Worm (Caenorhabditis elegans) whole organism, L4 larva: ENCODE results near the gene Y76B12C.6.

Source experiments
- F44E2.7 ChIP-seq: fragments of 200-800 bp; sonication (Bioruptor generic); IDR thresholded peaks from 2 replicates; pipeline ENCODE4 v2.1.2; 2022; ENCODE audit warnings: missing genetic modification characterization, missing compliant biosample characterization
- T26A8.4 ChIP-seq: fragments of 200-800 bp; sonication (Bioruptor generic); IDR thresholded peaks from 2 replicates; pipeline ENCODE4 v1.3.6; 2022; ENCODE audit warnings: missing genetic modification characterization, missing compliant biosample characterization
- Y48G9A.11 ChIP-seq: fragments of 200-800 bp; sonication (Bioruptor generic); IDR thresholded peaks from 2 replicates; pipeline ENCODE4 v1.3.6; 2022; ENCODE audit warnings: missing genetic modification reagents, missing genetic modification characterization, missing compliant biosample characterization
- aha-1 ChIP-seq: fragments of 150-350 bp; peaks from one replicate; lab custom pipeline; 2014; ENCODE audit warnings: missing biosample characterization, missing genetic modification characterization
- ceh-28 ChIP-seq: fragments of 150-350 bp; optimal IDR thresholded peaks from 2 replicates; lab custom pipeline; 2014; ENCODE audit warnings: missing biosample characterization, missing genetic modification reagents, missing genetic modification characterization
- ctbp-1 ChIP-seq: fragments of 200-800 bp; sonication (Bioruptor generic); IDR thresholded peaks from 2 replicates; pipeline ENCODE4 v1.3.6; 2022; ENCODE audit warnings: missing genetic modification reagents, missing genetic modification characterization, missing compliant biosample characterization
- daf-16 ChIP-seq, 3 experiments: sonication (generic microtip); optimal IDR thresholded peaks; 2 replicates each; lab custom pipeline; 2016 to 2017; ENCODE audit warnings: missing genetic modification characterization in 3 of 3, missing genetic modification reagents in 3 of 3, mild to moderate bottlenecking in 2 of 3, missing compliant biosample characterization in 2 of 3, missing biosample characterization in 1 of 3, moderate library complexity in 1 of 3
- daf-19 ChIP-seq: fragments of 200-800 bp; sonication (Bioruptor generic); conservative IDR thresholded peaks from 2 replicates; pipeline ENCODE4 v1.3.6; 2022; ENCODE audit warnings: missing genetic modification characterization, missing compliant biosample characterization
- dve-1 ChIP-seq: sonication (generic microtip); optimal IDR thresholded peaks from 2 replicates; lab custom pipeline; 2017; ENCODE audit warnings: antibody characterized with exemption, mild to moderate bottlenecking, missing genetic modification characterization, missing compliant biosample characterization; ENCODE audit not compliant: insufficient read depth
- egl-43 ChIP-seq: fragments of 200-800 bp; sonication (Bioruptor generic); IDR thresholded peaks from 2 replicates; pipeline ENCODE4 v1.3.6; 2022; ENCODE audit warnings: missing genetic modification reagents, missing genetic modification characterization, missing compliant biosample characterization
- hmg-1.1 ChIP-seq: fragments of 200-800 bp; sonication (Bioruptor generic); IDR thresholded peaks from 2 replicates; pipeline ENCODE4 v1.3.6; 2022; ENCODE audit warnings: missing genetic modification reagents, missing genetic modification characterization, missing compliant biosample characterization
- lin-29 ChIP-seq: fragments of 200-800 bp; sonication (Bioruptor generic); IDR thresholded peaks from 2 replicates; pipeline ENCODE4 v1.3.6; 2022; ENCODE audit warnings: missing genetic modification reagents, missing genetic modification characterization, missing compliant biosample characterization
- lin-38 ChIP-seq: fragments of 200-800 bp; sonication (Bioruptor generic); IDR thresholded peaks from 2 replicates; pipeline ENCODE4 v1.3.6; 2022; ENCODE audit warnings: missing genetic modification reagents, missing genetic modification characterization, missing compliant biosample characterization
- lin-39 ChIP-seq: fragments of 150-350 bp; optimal IDR thresholded peaks from 2 replicates; lab custom pipeline; 2014; ENCODE audit warnings: missing biosample characterization, missing genetic modification reagents, missing genetic modification characterization
- lsy-2 ChIP-seq, 2 experiments: fragments of 150-350 bp in 1 of 2; sonication (generic microtip) in 1 of 2; optimal IDR thresholded peaks; 2 replicates each; lab custom pipeline; 2014 to 2017; ENCODE audit warnings: missing biosample characterization in 2 of 2, missing genetic modification characterization in 2 of 2
- mes-2 ChIP-seq: sonication (generic microtip); optimal IDR thresholded peaks from 2 replicates; lab custom pipeline; 2016; ENCODE audit warnings: missing genotype, mild to moderate bottlenecking, missing genetic modification characterization, missing compliant biosample characterization; ENCODE audit not compliant: poor library complexity, severe bottlenecking
- nhr-25 ChIP-seq: sonication (generic microtip); optimal IDR thresholded peaks from 2 replicates; lab custom pipeline; 2017; ENCODE audit warnings: missing genetic modification characterization, mild to moderate bottlenecking, missing compliant biosample characterization, antibody characterized with exemption, moderate library complexity, borderline replicate concordance; ENCODE audit not compliant: insufficient read depth
- pqm-1 ChIP-seq: sonication (generic microtip); optimal IDR thresholded peaks from 2 replicates; lab custom pipeline; 2017; ENCODE audit warnings: missing biosample characterization, missing genetic modification characterization
- set-16 ChIP-seq: fragments of 200-800 bp; sonication (Bioruptor generic); IDR thresholded peaks from 2 replicates; pipeline ENCODE4 v1.3.6; 2022; ENCODE audit warnings: missing genetic modification reagents, missing genetic modification characterization, missing compliant biosample characterization
- spr-3 ChIP-seq: fragments of 200-800 bp; sonication (Bioruptor generic); optimal IDR thresholded peaks from 2 replicates; lab custom pipeline; 2018; ENCODE audit warnings: mild to moderate bottlenecking, missing genetic modification characterization, missing compliant biosample characterization
- tra-1 ChIP-seq: fragments of 200-800 bp; sonication (Bioruptor generic); IDR thresholded peaks from 2 replicates; pipeline ENCODE4 v1.3.6; 2022; ENCODE audit warnings: missing genetic modification reagents, missing genetic modification characterization, missing compliant biosample characterization
- unc-62 ChIP-seq, 3 experiments: fragments of 150-350 bp in 1 of 3; sonication (generic microtip); optimal IDR thresholded peaks in 2 of 3; peaks in 1 of 3; 1 replicate in 1 of 3; 2 replicates in 2 of 3; lab custom pipeline; 2014 to 2017; ENCODE audit warnings: missing biosample characterization in 3 of 3, missing genetic modification characterization in 3 of 3, missing genetic modification reagents in 3 of 3, missing genotype in 1 of 3
- zip-2 ChIP-seq: fragments of 150-350 bp; optimal IDR thresholded peaks from 2 replicates; lab custom pipeline; 2014; ENCODE audit warnings: missing biosample characterization, missing genetic modification characterization
- ztf-11 ChIP-seq: fragments of 150-350 bp; optimal IDR thresholded peaks from 2 replicates; lab custom pipeline; 2014; ENCODE audit warnings: missing biosample characterization, missing genetic modification characterization

Y76B12C.6 gene

ce11 chrIV:1969353-1969752 lies 11.8 kb upstream of the Y76B12C.6 start, which contains the start of gene Y48A5A.3:
Gene Y48A5A.3 (plus strand): TSS chrIV:1969737.
- TF ChIP-seq lin-39 (no peak), ceh-28 (tag; lab: Kevin White, UChicago) (peak; percentile 86)

ce11 chrIV:1970158-1970557 lies 11.0 kb upstream of the Y76B12C.6 start:
- TF ChIP-seq set-16 (no peak), Y48G9A.11 (GFP tag; lab: Robert Waterston, UW) (peak; percentile 89)

ce11 chrIV:1971078-1971477 lies 10.1 kb upstream of the Y76B12C.6 start:
- TF ChIP-seq ceh-28 (tag; lab: Kevin White, UChicago) (peak; percentile 67), F44E2.7 (GFP tag; lab: Robert Waterston, UW) (no peak)

ce11 chrIV:1972271-1972670 lies 8.9 kb upstream of the Y76B12C.6 start, which contains the start of gene Y76B12C.4:
Gene Y76B12C.4 (minus strand): TSS chrIV:1972371.
- no peak for TF ChIP-seq zip-2 (tag; lab: Kevin White, UChicago)
- no peak for TF ChIP-seq spr-3 (GFP tag; lab: Kevin White, UChicago)
- TF ChIP-seq tra-1 (GFP tag; lab: Robert Waterston, UW) = no peak
- TF ChIP-seq nhr-25 (tag; lab: Kevin White, UChicago) = no peak
- TF ChIP-seq ceh-28 (tag; lab: Kevin White, UChicago) = no peak
- TF ChIP-seq lsy-2 (tag; optimal IDR thresholded peaks at IDR 0.05; lab: Kevin White, UChicago) = no peak
- TF ChIP-seq dve-1 = no peak
- no peak for TF ChIP-seq ztf-11
- TF ChIP-seq daf-19 (GFP tag; lab: Robert Waterston, UW) = no peak
- TF ChIP-seq set-16 = no peak
- TF ChIP-seq T26A8.4 = no peak
- TF ChIP-seq egl-43 = no peak

- TF ChIP-seq mes-2 (tag; lab: Kevin White, UChicago) = peak; percentile 11
- peak in 1 of 2 experiments; percentile 22 for TF ChIP-seq lsy-2 (tag; optimal IDR thresholded peaks at IDR 0.05; lab: Kevin White, UChicago)
- no peak for TF ChIP-seq lin-29 (GFP tag; lab: Robert Waterston, UW)
Observed at ce11 chrIV:1973372-1973771, 7.8 kb upstream of the Y76B12C.6 start, which contains the start of gene Y76B12C.3. Gene Y76B12C.3 (plus strand): TSS chrIV:1973705.

- TF ChIP-seq pqm-1 (no peak), lin-38 (no peak), aha-1 (tag; lab: Kevin White, UChicago) (peak; percentile 57)
- TF ChIP-seq, all 104 proteins: peak for 1
Observed at ce11 chrIV:1975594-1975993, 5.6 kb upstream of the Y76B12C.6 start.

- TF ChIP-seq daf-16 (GFP tag; optimal IDR thresholded peaks at IDR 0.05; lab: Kevin White, UChicago) (no peak), daf-16 (tag; optimal IDR thresholded peaks at IDR 0.05; lab: Kevin White, UChicago) (no peak), unc-62 (GFP tag; optimal IDR thresholded peaks at IDR 0.05 in 1 of 2; lab: Kevin White, UChicago) (peak in 1 of 2 experiments; percentile 94), unc-62 (tag; optimal IDR thresholded peaks at IDR 0.05; lab: Kevin White, UChicago) (no peak)
Observed at ce11 chrIV:1979782-1980181, 1.4 kb upstream of the Y76B12C.6 start, which contains the start of gene Y76B12C.8. Gene Y76B12C.8 (plus strand): TSS chrIV:1979988.

- TF ChIP-seq set-16 = peak; percentile 93
- no peak for TF ChIP-seq hmg-1.1 (GFP tag; lab: Robert Waterston, UW)
- peak; percentile 91 for TF ChIP-seq aha-1 (tag; lab: Kevin White, UChicago)
- 0 out of 2 replicates have a peak, but pooled peaks have one; percentile 11 for TF ChIP-seq ctbp-1 (GFP tag; lab: Robert Waterston, UW)
Observed at ce11 chrIV:1990843-1991339, 9.7 kb downstream of the Y76B12C.6 start.
